Worm (Caenorhabditis elegans): ENCODE measurements around the gene hecd-1.

ce11 chrIV:7094216-7094758 is 50.2 kb downstream of the hecd-1 start, which contains the start of gene deb-1:
- no peak for TF ChIP-seq T26A5.8 (tag; optimal IDR thresholded peaks at IDR 0.05)
- TF ChIP-seq F57A8.1 (GFP tag; optimal IDR thresholded peaks at IDR 0.05) = no peak
- TF ChIP-seq K12H6.12 (tag; optimal IDR thresholded peaks at IDR 0.05) = no peak
- no peak for TF ChIP-seq him-1 (tag; optimal IDR thresholded peaks at IDR 0.05)
- TF ChIP-seq ama-1 (optimal IDR thresholded peaks at IDR 0.05) = no peak
- TF ChIP-seq ama-1 (GFP tag; optimal IDR thresholded peaks at IDR 0.05) = no peak
- no peak for TF ChIP-seq aptf-3 (GFP tag; IDR thresholded peaks at IDR 0.05)
- TF ChIP-seq C17E4.6 (GFP tag; IDR thresholded peaks at IDR 0.05) = no peak
- TF ChIP-seq mes-4 (tag; optimal IDR thresholded peaks at IDR 0.05) = no peak
- no peak for TF ChIP-seq gei-17 (GFP tag; optimal IDR thresholded peaks at IDR 0.05)
- no peak for TF ChIP-seq Y53F4B.3 (GFP tag; IDR thresholded peaks at IDR 0.05)
- TF ChIP-seq hlh-26 (GFP tag; conservative IDR thresholded peaks at IDR 0.05) = no peak
